Worm (Caenorhabditis elegans) whole organism, late embryonic: ENCODE data around the gene F32D8.1.

Experiments used
- F13H6.1 ChIP-seq: sonication (generic microtip); optimal IDR thresholded peaks from 2 replicates; lab custom pipeline; 2016; ENCODE audit warnings: missing genetic modification characterization, missing compliant biosample characterization
- K02D7.2 ChIP-seq: sonication (generic microtip); optimal IDR thresholded peaks from 2 replicates; lab custom pipeline; 2017; ENCODE audit warnings: mild to moderate bottlenecking, missing genetic modification characterization, missing compliant biosample characterization
- K09A11.1 ChIP-seq: sonication (generic microtip); optimal IDR thresholded peaks from 2 replicates; lab custom pipeline; 2017; ENCODE audit warnings: antibody characterized with exemption, mild to moderate bottlenecking, missing genetic modification characterization, missing compliant biosample characterization; ENCODE audit not compliant: insufficient read depth
- T23F11.4 ChIP-seq: fragments of 200-800 bp; sonication (Bioruptor generic); optimal IDR thresholded peaks from 2 replicates; lab custom pipeline; 2018; ENCODE audit warnings: mild to moderate bottlenecking, missing genetic modification characterization, missing compliant biosample characterization
- Y22D7AL.16 ChIP-seq: sonication (generic microtip); optimal IDR thresholded peaks from 2 replicates; lab custom pipeline; 2016; ENCODE audit warnings: missing genetic modification characterization, missing compliant biosample characterization
- ceh-2 ChIP-seq: sonication (generic microtip); optimal IDR thresholded peaks from 2 replicates; lab custom pipeline; 2016; ENCODE audit warnings: missing genotype, missing genetic modification characterization, missing compliant biosample characterization
- ceh-22 ChIP-seq: sonication (generic microtip); optimal IDR thresholded peaks from 2 replicates; lab custom pipeline; 2017; ENCODE audit warnings: missing biosample characterization, missing genetic modification characterization
- ceh-30 ChIP-seq: fragments of 150-350 bp; optimal IDR thresholded peaks from 2 replicates; lab custom pipeline; 2014; ENCODE audit warnings: missing biosample characterization, missing genetic modification characterization
- ceh-31 ChIP-seq: sonication (generic microtip); optimal IDR thresholded peaks from 2 replicates; lab custom pipeline; 2016; ENCODE audit warnings: missing genetic modification characterization, missing compliant biosample characterization
- ceh-34 ChIP-seq: sonication (generic microtip); optimal IDR thresholded peaks from 2 replicates; lab custom pipeline; 2016; ENCODE audit warnings: mild to moderate bottlenecking, missing genetic modification characterization, missing compliant biosample characterization
- ceh-48 ChIP-seq: sonication (generic microtip); optimal IDR thresholded peaks from 2 replicates; lab custom pipeline; 2016; ENCODE audit warnings: missing genetic modification characterization, inconsistent platforms, missing compliant biosample characterization
- ceh-9 ChIP-seq: sonication (generic microtip); optimal IDR thresholded peaks from 2 replicates; lab custom pipeline; 2016; ENCODE audit warnings: mild to moderate bottlenecking, missing genetic modification characterization, inconsistent platforms, missing compliant biosample characterization
- che-1 ChIP-seq: sonication (generic microtip); optimal IDR thresholded peaks from 2 replicates; lab custom pipeline; 2016; ENCODE audit warnings: mild to moderate bottlenecking, missing genetic modification characterization, missing compliant biosample characterization
- dmd-4 ChIP-seq: sonication (generic microtip); optimal IDR thresholded peaks from 2 replicates; lab custom pipeline; 2016; ENCODE audit warnings: borderline replicate concordance, missing genetic modification characterization, missing compliant biosample characterization
- dve-1 ChIP-seq: sonication (generic microtip); optimal IDR thresholded peaks from 2 replicates; lab custom pipeline; 2017; ENCODE audit warnings: antibody characterized with exemption, mild to moderate bottlenecking, missing genetic modification characterization, missing compliant biosample characterization
- fax-1 ChIP-seq: sonication (generic microtip); optimal IDR thresholded peaks from 2 replicates; lab custom pipeline; 2016; ENCODE audit warnings: missing genotype, missing genetic modification characterization, missing compliant biosample characterization
- fkh-10 ChIP-seq: fragments of 150-350 bp; optimal IDR thresholded peaks from 2 replicates; lab custom pipeline; 2014; ENCODE audit warnings: missing biosample characterization, missing genetic modification reagents, missing genetic modification characterization
- gmeb-2 ChIP-seq: sonication (generic microtip); optimal IDR thresholded peaks from 2 replicates; lab custom pipeline; 2016; ENCODE audit warnings: missing genetic modification characterization, inconsistent platforms, missing compliant biosample characterization
- hlh-30 ChIP-seq: sonication (generic microtip); optimal IDR thresholded peaks from 2 replicates; lab custom pipeline; 2017; ENCODE audit warnings: antibody characterized with exemption, missing genetic modification characterization, missing compliant biosample characterization; ENCODE audit not compliant: insufficient read depth
- lim-6 ChIP-seq: sonication (generic microtip); optimal IDR thresholded peaks from 2 replicates; lab custom pipeline; 2016; ENCODE audit warnings: missing genetic modification characterization, missing compliant biosample characterization
- nhr-232 ChIP-seq: sonication (generic microtip); optimal IDR thresholded peaks from 2 replicates; lab custom pipeline; 2016; ENCODE audit warnings: missing genetic modification characterization, missing compliant biosample characterization
- npax-4 ChIP-seq: sonication (generic microtip); optimal IDR thresholded peaks from 2 replicates; lab custom pipeline; 2016; ENCODE audit warnings: missing genetic modification characterization, missing compliant biosample characterization
- odd-2 ChIP-seq: sonication (generic microtip); optimal IDR thresholded peaks from 2 replicates; lab custom pipeline; 2017; ENCODE audit warnings: antibody characterized with exemption, mild to moderate bottlenecking, missing genetic modification characterization, missing compliant biosample characterization
- pat-9 ChIP-seq: fragments of 200-800 bp; sonication (Bioruptor generic); optimal IDR thresholded peaks from 2 replicates; lab custom pipeline; 2018; ENCODE audit warnings: mild to moderate bottlenecking, missing genetic modification characterization, moderate library complexity, missing compliant biosample characterization
- pha-2 ChIP-seq: sonication (generic microtip); optimal IDR thresholded peaks from 2 replicates; lab custom pipeline; 2017; ENCODE audit warnings: mild to moderate bottlenecking, missing genetic modification characterization, missing compliant biosample characterization
- pros-1 ChIP-seq: fragments of 150-350 bp; optimal IDR thresholded peaks from 2 replicates; lab custom pipeline; 2014; ENCODE audit warnings: missing biosample characterization, missing genetic modification reagents, missing genetic modification characterization
- rnt-1 ChIP-seq: sonication (generic microtip); optimal IDR thresholded peaks from 2 replicates; lab custom pipeline; 2016; ENCODE audit warnings: missing genetic modification characterization, missing compliant biosample characterization
- sox-4 ChIP-seq: sonication (generic microtip); optimal IDR thresholded peaks from 2 replicates; lab custom pipeline; 2017; ENCODE audit warnings: mild to moderate bottlenecking, missing genetic modification characterization, inconsistent platforms, missing compliant biosample characterization
- tbx-2 ChIP-seq: sonication (generic microtip); optimal IDR thresholded peaks from 2 replicates; lab custom pipeline; 2016; ENCODE audit warnings: missing genetic modification characterization, missing compliant biosample characterization
- ttx-3 ChIP-seq: sonication (generic microtip); optimal IDR thresholded peaks from 2 replicates; lab custom pipeline; 2016; ENCODE audit warnings: missing genetic modification reagents, missing genetic modification characterization, missing compliant biosample characterization
- unc-3 ChIP-seq, 2 experiments: fragments of 200-800 bp in 1 of 2; sonication (Bioruptor generic) in 1 of 2; sonication (generic microtip) in 1 of 2; conservative IDR thresholded peaks in 1 of 2; optimal IDR thresholded peaks in 1 of 2; 2 replicates each; pipeline versions ENCODE4 v1.3.6 to Lab custom; 2016 to 2022; ENCODE audit warnings: missing compliant biosample characterization in 2 of 2, missing genetic modification characterization in 2 of 2, missing genetic modification reagents in 1 of 2
- unc-42 ChIP-seq: sonication (generic microtip); optimal IDR thresholded peaks from 2 replicates; lab custom pipeline; 2016; ENCODE audit warnings: missing genotype, missing genetic modification characterization, missing compliant biosample characterization
- unc-55 ChIP-seq: sonication (generic microtip); optimal IDR thresholded peaks from 2 replicates; lab custom pipeline; 2017; ENCODE audit warnings: missing biosample characterization, missing genetic modification reagents, missing genetic modification characterization
- ztf-16 ChIP-seq: sonication (generic microtip); optimal IDR thresholded peaks from 2 replicates; lab custom pipeline; 2017; ENCODE audit warnings: missing genetic modification characterization, missing compliant biosample characterization

The F32D8.1 gene

DNA sequence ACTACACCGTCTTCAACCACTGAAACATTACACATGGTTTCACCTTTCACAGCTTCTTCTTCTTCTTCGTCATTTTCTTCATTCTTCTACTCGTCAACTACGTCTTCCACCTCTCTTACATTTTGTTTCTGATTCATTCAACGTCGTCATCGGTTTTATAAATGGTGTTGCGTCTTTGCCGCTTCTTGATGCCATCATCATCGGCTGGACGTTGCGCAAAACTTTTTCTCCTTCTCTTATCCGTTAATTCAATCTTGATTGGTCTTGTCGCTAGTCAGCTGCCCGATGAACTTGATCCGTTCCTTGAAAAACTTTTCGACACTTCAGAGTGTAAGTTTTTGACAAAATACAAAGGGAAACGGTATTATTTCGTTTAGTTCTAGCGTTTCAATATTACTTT, 18.0 kb downstream of the F32D8.1 start:
- no peak for TF ChIP-seq ceh-30 (tag; lab: Kevin White, UChicago)
- TF ChIP-seq K09A11.1 = no peak
- TF ChIP-seq ceh-2 (tag; lab: Kevin White, UChicago) = no peak

DNA sequence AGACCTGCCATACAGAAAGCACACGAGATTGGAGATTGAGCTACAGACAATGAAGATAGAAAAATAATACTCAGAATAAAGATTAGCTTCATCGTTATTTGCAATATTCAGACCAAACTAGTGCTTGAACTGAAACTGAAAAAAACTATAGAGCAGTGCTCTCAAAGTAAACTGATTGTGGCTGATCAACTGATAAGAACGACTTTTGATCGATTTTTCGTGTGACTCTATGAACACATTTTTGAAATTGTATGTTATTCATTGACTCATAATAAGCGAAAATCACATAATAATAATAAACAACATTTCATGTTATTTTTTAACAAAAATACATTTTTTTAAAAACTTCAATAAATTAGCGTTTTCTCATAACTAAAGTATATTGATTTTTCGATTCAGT, 20.5 kb downstream of the F32D8.1 start, which contains the start of gene spp-16:
Gene spp-16, minus strand, starts transcription at position 179 of the 400 bp plus-strand sequence.
- TF ChIP-seq T23F11.4 (GFP tag; lab: Kevin White, UChicago) (no peak), unc-3 (GFP tag; conservative IDR thresholded peaks at IDR 0.05; lab: Robert Waterston, UW) (no peak), unc-3 (tag; optimal IDR thresholded peaks at IDR 0.05; lab: Kevin White, UChicago) (no peak), dve-1 (tag; lab: Kevin White, UChicago) (no peak)
- TF ChIP-seq, all 69 proteins: peak for 0

DNA sequence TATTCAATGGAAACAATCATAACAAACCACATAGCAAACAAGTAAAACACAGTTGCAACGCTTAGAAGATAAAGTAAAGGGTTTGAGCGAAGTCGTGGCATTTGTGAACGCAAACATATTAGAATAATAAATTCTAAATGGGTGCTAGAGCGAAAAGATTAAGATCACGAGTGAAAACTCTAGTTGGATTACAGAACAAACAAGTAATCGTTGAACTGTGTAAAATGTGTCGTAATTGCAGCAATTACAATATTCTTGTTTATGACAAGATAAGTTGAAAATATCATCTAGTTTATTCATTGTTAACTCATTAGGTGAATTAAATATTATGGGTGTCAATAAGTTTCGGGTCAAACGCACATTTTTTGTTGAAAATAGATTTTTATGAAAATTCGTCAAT, 22.1 kb downstream of the F32D8.1 start, which contains the start of gene F32D8.8:
Gene F32D8.8, minus strand, starts transcription at position 101 of the 400 bp plus-strand sequence.
- TF ChIP-seq lim-6 (tag; lab: Kevin White, UChicago) (no peak), pros-1 (tag; lab: Kevin White, UChicago) (no peak), unc-42 (tag; lab: Kevin White, UChicago) (no peak), ztf-16 (no peak), fax-1 (no peak), gmeb-2 (tag; lab: Kevin White, UChicago) (no peak), che-1 (tag; lab: Kevin White, UChicago) (no peak), ceh-9 (tag; lab: Kevin White, UChicago) (no peak), npax-4 (no peak), F13H6.1 (tag; lab: Kevin White, UChicago) (no peak), T23F11.4 (GFP tag; lab: Kevin White, UChicago) (no peak), ceh-22 (tag; lab: Kevin White, UChicago) (no peak)
- TF ChIP-seq, all 69 proteins: peak for 0

DNA sequence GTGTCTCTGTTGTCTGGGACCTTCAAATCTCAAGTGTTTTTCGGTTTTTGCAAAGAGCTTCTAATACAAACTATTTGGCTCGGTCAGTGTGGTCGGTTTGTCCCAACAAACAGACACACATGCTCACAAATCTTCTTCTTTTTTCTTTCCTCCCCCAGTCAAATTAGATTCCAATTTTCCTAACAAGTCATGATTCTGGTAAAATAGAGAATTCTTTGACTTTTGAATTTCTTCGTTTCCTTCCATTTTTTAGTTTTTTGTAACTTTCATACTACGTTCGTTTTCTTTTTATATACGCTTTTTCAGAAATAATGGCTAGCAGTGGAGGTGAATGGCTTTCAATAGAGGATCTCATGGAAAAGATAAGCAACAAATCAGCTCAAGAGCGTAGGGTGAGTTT, 23.1 kb downstream of the F32D8.1 start, which contains the start of gene F32D8.15:
Gene F32D8.15, plus strand, starts transcription at position 301 of the 400 bp plus-strand sequence.
- TF ChIP-seq odd-2 (tag; lab: Kevin White, UChicago) = no peak
- peak; percentile 23 for TF ChIP-seq unc-42 (tag; lab: Kevin White, UChicago)
- TF ChIP-seq rnt-1 (tag; lab: Kevin White, UChicago) = no peak

ce11 chrV:10904795-10905194, 24.2 kb downstream of the F32D8.1 start:
- TF ChIP-seq ceh-48 (tag; lab: Kevin White, UChicago) = peak; percentile 18
- TF ChIP-seq unc-42 (tag; lab: Kevin White, UChicago) = peak; percentile 58
- peak; percentile 9 for TF ChIP-seq ceh-31 (tag; lab: Kevin White, UChicago)
- no peak for TF ChIP-seq hlh-30 (tag; lab: Kevin White, UChicago)

DNA sequence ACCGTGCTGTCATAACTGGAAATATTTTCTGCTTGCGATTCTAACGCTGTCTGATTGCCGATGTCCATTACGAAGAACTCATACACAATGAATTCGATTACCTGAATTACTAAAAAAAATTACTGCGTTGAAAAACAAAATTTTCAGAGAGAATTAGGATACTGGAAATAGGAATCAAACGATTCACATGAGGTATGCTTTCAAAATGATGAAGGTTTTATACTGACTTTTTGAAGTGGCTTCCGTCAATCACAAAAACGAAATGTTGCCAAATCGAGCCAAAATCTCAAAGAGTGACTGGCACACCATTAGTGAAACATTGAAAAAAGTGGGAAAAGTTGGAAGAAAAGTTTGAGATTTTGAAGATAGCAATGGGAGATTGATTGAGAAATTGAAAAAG, 28.4 kb downstream of the F32D8.1 start, which contains the start of gene zzz-1:
Gene zzz-1, minus strand, starts transcription at position 101 of the 400 bp plus-strand sequence.
- TF ChIP-seq gmeb-2 (tag; lab: Kevin White, UChicago) = no peak
- no peak for TF ChIP-seq fax-1
- no peak for TF ChIP-seq sox-4 (tag; lab: Kevin White, UChicago)
- TF ChIP-seq K02D7.2 = no peak
- TF ChIP-seq ttx-3 (tag; lab: Kevin White, UChicago) = no peak
- no peak for TF ChIP-seq dmd-4 (tag; lab: Kevin White, UChicago)
- no peak for TF ChIP-seq tbx-2 (tag; lab: Kevin White, UChicago)
- no peak for TF ChIP-seq Y22D7AL.16 (tag; lab: Kevin White, UChicago)
- TF ChIP-seq pat-9 (tag; lab: Kevin White, UChicago) = no peak
- TF ChIP-seq ceh-22 (tag; lab: Kevin White, UChicago) = no peak
- TF ChIP-seq nhr-232 (tag; lab: Kevin White, UChicago) = no peak
- no peak for TF ChIP-seq pha-2 (tag; lab: Kevin White, UChicago)
- no peak for TF ChIP-seq ceh-34 (tag; lab: Kevin White, UChicago)
- no peak for TF ChIP-seq dve-1 (tag; lab: Kevin White, UChicago)
- no peak for TF ChIP-seq T23F11.4 (GFP tag; lab: Kevin White, UChicago)
- no peak for TF ChIP-seq unc-55 (GFP tag; lab: Kevin White, UChicago)
- TF ChIP-seq fkh-10 = no peak
- TF ChIP-seq unc-42 (tag; lab: Kevin White, UChicago) = no peak
